Fruit fly (Drosophila melanogaster) Kc167 (cell line): ENCODE measurements around the gene CG44004.

Experiments used
- Myc ChIP-seq: fragments of >200 bp; optimal IDR thresholded peaks from 2 replicates; lab custom pipeline; 2017; ENCODE audit warnings: missing external identifiers
- Sin3A ChIP-seq: fragments of >200 bp; optimal IDR thresholded peaks from 2 replicates; lab custom pipeline; 2018; ENCODE audit warnings: missing external identifiers
- h ChIP-seq: fragments of >200 bp; optimal IDR thresholded peaks from 3 replicates; lab custom pipeline; 2018; ENCODE audit warnings: missing external identifiers
- psq ChIP-seq: fragments of >200 bp; optimal IDR thresholded peaks from 2 replicates; lab custom pipeline; 2017; ENCODE audit warnings: missing external identifiers

dm6 chr3L:18061713-18062365, 11.8 kb downstream of the CG44004 start:
- TF ChIP-seq h (lab: Kevin White, UChicago) (no peak), Sin3A (no peak), Myc (lab: Kevin White, UChicago) (no peak), psq (no peak)
